Worm (Caenorhabditis elegans): Measurements from ENCODE around the gene ced-11.

ced-11 gene

ce11 chrIII:9152950-9153349 is 33.6 kb downstream of the ced-11 start:
- TF ChIP-seq C08G9.2 (tag; optimal IDR thresholded peaks at IDR 0.05), result no peak
- no peak for TF ChIP-seq ceh-45 (GFP tag; IDR thresholded peaks at IDR 0.05)
- no peak for TF ChIP-seq ahr-1 (tag; optimal IDR thresholded peaks at IDR 0.05)
- no peak for TF ChIP-seq ceh-2 (tag; optimal IDR thresholded peaks at IDR 0.05)
- TF ChIP-seq ceh-34 (tag; optimal IDR thresholded peaks at IDR 0.05), result no peak
- TF ChIP-seq hlh-15 (tag; optimal IDR thresholded peaks at IDR 0.05), result no peak
- no peak for TF ChIP-seq pha-2 (tag; optimal IDR thresholded peaks at IDR 0.05)
- TF ChIP-seq ceh-24 (tag; optimal IDR thresholded peaks at IDR 0.05), result no peak
- no peak for TF ChIP-seq ttx-3 (tag; optimal IDR thresholded peaks at IDR 0.05)
- no peak for TF ChIP-seq eyg-1 (tag; optimal IDR thresholded peaks at IDR 0.05)
- no peak for TF ChIP-seq che-1 (tag; optimal IDR thresholded peaks at IDR 0.05)
- no peak for TF ChIP-seq hlh-30 (tag; optimal IDR thresholded peaks at IDR 0.05; ENCODE audit: insufficient read depth)

- TF ChIP-seq F13H6.1 (tag; optimal IDR thresholded peaks at IDR 0.05) (no peak), C08G9.2 (tag; optimal IDR thresholded peaks at IDR 0.05) (no peak), sox-2 (GFP tag; IDR thresholded peaks at IDR 0.05) (no peak), fkh-6 (tag; optimal IDR thresholded peaks at IDR 0.05) (no peak)
Observed at ce11 chrIII:9153809-9154208, 34.5 kb downstream of the ced-11 start, which contains the start of gene nhl-1. Gene nhl-1, minus strand, starts transcription at chrIII:9153909.

- no peak for TF ChIP-seq ttx-3 (tag; optimal IDR thresholded peaks at IDR 0.05)
- no peak for TF ChIP-seq ceh-14 (tag; optimal IDR thresholded peaks at IDR 0.05)
- TF ChIP-seq fkh-10 (GFP tag; optimal IDR thresholded peaks at IDR 0.05), result no peak
- TF ChIP-seq tbx-2 (tag; optimal IDR thresholded peaks at IDR 0.05), result no peak
- TF ChIP-seq sox-4 (tag; optimal IDR thresholded peaks at IDR 0.05), result no peak
- TF ChIP-seq hlh-30 (tag; optimal IDR thresholded peaks at IDR 0.05; ENCODE audit: insufficient read depth), result no peak
- TF ChIP-seq rnt-1 (tag; optimal IDR thresholded peaks at IDR 0.05), result no peak
- TF ChIP-seq K09A11.1 (tag; optimal IDR thresholded peaks at IDR 0.05; ENCODE audit: insufficient read depth), result no peak
- no peak for TF ChIP-seq C08G9.2 (tag; optimal IDR thresholded peaks at IDR 0.05)
- TF ChIP-seq hlh-15 (tag; optimal IDR thresholded peaks at IDR 0.05), result no peak
- TF ChIP-seq dmd-4 (tag; optimal IDR thresholded peaks at IDR 0.05; ENCODE audit: borderline replicate concordance), result no peak
- no peak for TF ChIP-seq madf-2 (tag; optimal IDR thresholded peaks at IDR 0.05)
- TF ChIP-seq gmeb-2 (tag; optimal IDR thresholded peaks at IDR 0.05), result no peak
- no peak for TF ChIP-seq dve-1 (tag; optimal IDR thresholded peaks at IDR 0.05)
- no peak for TF ChIP-seq ets-4 (tag; optimal IDR thresholded peaks at IDR 0.05)
Observed at ce11 chrIII:9154766-9155165, 35.4 kb downstream of the ced-11 start, which contains the start of gene irld-34. Gene irld-34, plus strand, starts transcription at chrIII:9155066.

- TF ChIP-seq C08G9.2 (tag; optimal IDR thresholded peaks at IDR 0.05) (no peak), unc-55 (GFP tag; optimal IDR thresholded peaks at IDR 0.05) (no peak), fkh-6 (tag; optimal IDR thresholded peaks at IDR 0.05) (no peak), ahr-1 (tag; optimal IDR thresholded peaks at IDR 0.05) (no peak), ceh-9 (tag; optimal IDR thresholded peaks at IDR 0.05) (no peak), ceh-30 (tag; optimal IDR thresholded peaks at IDR 0.05) (no peak), unc-42 (tag; optimal IDR thresholded peaks at IDR 0.05) (no peak), ceh-48 (tag; optimal IDR thresholded peaks at IDR 0.05) (no peak)
Observed at ce11 chrIII:9161553-9161952, 42.2 kb downstream of the ced-11 start, which contains the start of gene ptr-9. Gene ptr-9, minus strand, starts transcription at chrIII:9161653.

ce11 chrIII:9162634-9163118 is 43.3 kb downstream of the ced-11 start, which contains the start of gene dgk-3:
Gene dgk-3, plus strand, starts transcription at chrIII:9163068.
- TF ChIP-seq ceh-2 (tag; optimal IDR thresholded peaks at IDR 0.05), result no peak
- no peak for TF ChIP-seq nhr-11 (tag; optimal IDR thresholded peaks at IDR 0.05)
- TF ChIP-seq odd-2 (tag; optimal IDR thresholded peaks at IDR 0.05), result no peak
- no peak for TF ChIP-seq sdc-2 (tag; optimal IDR thresholded peaks at IDR 0.05)
- no peak for TF ChIP-seq ceh-34 (tag; optimal IDR thresholded peaks at IDR 0.05)
- no peak for TF ChIP-seq hlh-13 (GFP tag; optimal IDR thresholded peaks at IDR 0.05)
- no peak for TF ChIP-seq ceh-22 (tag; optimal IDR thresholded peaks at IDR 0.05)
